Fruit fly (Drosophila melanogaster) whole organism, embryonic: ENCODE results near the gene CG7860.

Experiments
- BEAF-32 ChIP-seq: fragments of 200-800 bp; sonication (Bioruptor generic); optimal IDR thresholded peaks from 3 replicates; lab custom pipeline; 2017; ENCODE audit warnings: missing biosample characterization, missing genetic modification characterization, mild to moderate bottlenecking, moderate library complexity, missing genetic modification reagents
- Bdp1 ChIP-seq: fragments of 200-800 bp; sonication (Bioruptor generic); optimal IDR thresholded peaks from 3 replicates; lab custom pipeline; 2016; ENCODE audit warnings: missing biosample characterization, missing genetic modification characterization
- Bgb ChIP-seq: fragments of 200-800 bp; sonication (Bioruptor generic); IDR thresholded peaks from 2 replicates; pipeline ENCODE4 v1.3.6; 2022; ENCODE audit warnings: missing biosample characterization, missing genetic modification characterization; ENCODE audit not compliant: partially characterized antibody
- CG10431 ChIP-seq: fragments of 200-800 bp; sonication (Bioruptor generic); optimal IDR thresholded peaks from 3 replicates; lab custom pipeline; 2018; ENCODE audit warnings: missing biosample characterization, mild to moderate bottlenecking, missing genetic modification characterization
- CG11456 ChIP-seq: fragments of 200-800 bp; sonication (Bioruptor generic); IDR thresholded peaks from 3 replicates; pipeline ENCODE4 v1.3.6; 2022; ENCODE audit warnings: missing biosample characterization, missing genetic modification characterization
- CG12391 ChIP-seq: fragments of 200-800 bp; sonication (Bioruptor generic); optimal IDR thresholded peaks from 3 replicates; lab custom pipeline; 2018; ENCODE audit warnings: missing biosample characterization, mild to moderate bottlenecking, missing genetic modification characterization, moderate library complexity
- CG13775 ChIP-seq: fragments of 200-800 bp; sonication (Bioruptor generic); optimal IDR thresholded peaks from 3 replicates; lab custom pipeline; 2017; ENCODE audit warnings: missing biosample characterization, mild to moderate bottlenecking, missing genetic modification characterization
- CG14860 ChIP-seq: fragments of 200-800 bp; sonication (Bioruptor generic); IDR thresholded peaks from 3 replicates; pipeline ENCODE4 v1.3.6; 2022; ENCODE audit warnings: missing biosample characterization, missing genetic modification characterization; ENCODE audit not compliant: partially characterized antibody
- CG15011 ChIP-seq: fragments of 200-800 bp; sonication (Bioruptor generic); optimal IDR thresholded peaks from 3 replicates; lab custom pipeline; 2018; ENCODE audit warnings: missing biosample characterization, mild to moderate bottlenecking, missing genetic modification characterization
- CG15479 ChIP-seq: fragments of 200-800 bp; sonication (Bioruptor generic); optimal IDR thresholded peaks from 3 replicates; lab custom pipeline; 2019; ENCODE audit warnings: missing biosample characterization, mild to moderate bottlenecking, missing genetic modification characterization, moderate library complexity
- CG15514 ChIP-seq: fragments of 200-800 bp; sonication (Bioruptor generic); optimal IDR thresholded peaks from 3 replicates; lab custom pipeline; 2017; ENCODE audit warnings: missing biosample characterization, missing genetic modification characterization, mild to moderate bottlenecking, moderate library complexity, missing genetic modification reagents
- CG16813 ChIP-seq: fragments of 200-800 bp; sonication (Bioruptor generic); IDR thresholded peaks from 3 replicates; pipeline ENCODE4 v1.3.6; 2022; ENCODE audit warnings: missing biosample characterization, missing genetic modification characterization; ENCODE audit not compliant: partially characterized antibody
- CG2712 ChIP-seq: fragments of 200-800 bp; optimal IDR thresholded peaks from 3 replicates; lab custom pipeline; 2019; ENCODE audit warnings: missing biosample characterization, mild to moderate bottlenecking, missing genetic modification characterization, moderate library complexity
- CG3065 ChIP-seq: fragments of 200-800 bp; sonication (Bioruptor generic); optimal IDR thresholded peaks from 2 replicates; lab custom pipeline; 2016; ENCODE audit warnings: missing biosample characterization, missing genetic modification characterization
- CG6791 ChIP-seq: fragments of 200-800 bp; sonication (Bioruptor generic); IDR thresholded peaks from 3 replicates; pipeline ENCODE4 v1.3.6; 2022; ENCODE audit warnings: missing biosample characterization, missing genetic modification characterization; ENCODE audit not compliant: partially characterized antibody
- CG7271 ChIP-seq: fragments of 200-800 bp; sonication (Bioruptor generic); optimal IDR thresholded peaks from 2 replicates; lab custom pipeline; 2018; ENCODE audit warnings: missing biosample characterization, mild to moderate bottlenecking, missing genetic modification characterization, moderate library complexity
- D19A ChIP-seq: fragments of 200-800 bp; optimal IDR thresholded peaks from 3 replicates; lab custom pipeline; 2019; ENCODE audit warnings: missing biosample characterization, mild to moderate bottlenecking, missing genetic modification characterization, moderate library complexity
- D19B ChIP-seq: fragments of 200-800 bp; sonication (Bioruptor generic); optimal IDR thresholded peaks from 2 replicates; lab custom pipeline; 2017; ENCODE audit warnings: missing biosample characterization, mild to moderate bottlenecking, missing genetic modification characterization
- Dip3 ChIP-seq: fragments of 200-800 bp; sonication (Bioruptor generic); optimal IDR thresholded peaks from 3 replicates; lab custom pipeline; 2016; ENCODE audit warnings: missing biosample characterization, missing genetic modification characterization
- Dll ChIP-seq: fragments of 200-800 bp; sonication (Bioruptor generic); IDR thresholded peaks from 4 replicates; pipeline ENCODE4 v1.3.6; 2022; ENCODE audit warnings: missing biosample characterization, missing genetic modification characterization; ENCODE audit not compliant: partially characterized antibody
- Dp ChIP-seq: fragments of 200-800 bp; sonication (Bioruptor generic); optimal IDR thresholded peaks from 2 replicates; lab custom pipeline; 2018; ENCODE audit warnings: missing biosample characterization, mild to moderate bottlenecking, missing genetic modification characterization, moderate library complexity
- Gsc ChIP-seq: fragments of 200-800 bp; sonication (Bioruptor generic); IDR thresholded peaks from 2 replicates; pipeline ENCODE4 v1.3.6; 2022; ENCODE audit warnings: missing biosample characterization, missing genetic modification characterization
- HLH3B ChIP-seq: fragments of 200-800 bp; sonication (Bioruptor generic); IDR thresholded peaks from 2 replicates; pipeline ENCODE4 v1.3.6; 2022; ENCODE audit warnings: missing biosample characterization, missing genetic modification characterization
- HmgZ ChIP-seq: fragments of 200-800 bp; sonication (Bioruptor generic); optimal IDR thresholded peaks from 2 replicates; lab custom pipeline; 2018; ENCODE audit warnings: missing biosample characterization, mild to moderate bottlenecking, missing genetic modification characterization
- Jarid2 ChIP-seq: fragments of 200-800 bp; sonication (Bioruptor generic); optimal IDR thresholded peaks from 3 replicates; lab custom pipeline; 2017; ENCODE audit warnings: mild to moderate bottlenecking, missing biosample characterization, missing genetic modification reagents, missing genetic modification characterization
- NC2β ChIP-seq: fragments of 200-800 bp; sonication (Bioruptor generic); optimal IDR thresholded peaks from 2 replicates; lab custom pipeline; 2016; ENCODE audit warnings: missing biosample characterization, missing genetic modification characterization
- NK7.1 ChIP-seq: fragments of 200-800 bp; sonication (Bioruptor generic); optimal IDR thresholded peaks from 3 replicates; lab custom pipeline; 2016; ENCODE audit warnings: missing biosample characterization, missing genetic modification characterization
- Optix ChIP-seq: fragments of 200-800 bp; sonication (Bioruptor generic); IDR thresholded peaks from 3 replicates; pipeline ENCODE4 v1.3.6; 2022; ENCODE audit warnings: missing biosample characterization, missing genetic modification characterization
- Scr ChIP-seq: fragments of 200-800 bp; sonication (Bioruptor generic); IDR thresholded peaks from 2 replicates; pipeline ENCODE4 v1.3.6; 2022; ENCODE audit warnings: missing biosample characterization, missing genetic modification characterization; ENCODE audit not compliant: partially characterized antibody
- Sox100B ChIP-seq: fragments of 200-800 bp; sonication (Bioruptor generic); optimal IDR thresholded peaks from 3 replicates; lab custom pipeline; 2018; ENCODE audit warnings: missing biosample characterization, mild to moderate bottlenecking, missing genetic modification characterization
- Spps ChIP-seq: fragments of 200-800 bp; sonication (Bioruptor generic); optimal IDR thresholded peaks from 2 replicates; lab custom pipeline; 2018; ENCODE audit warnings: missing biosample characterization, mild to moderate bottlenecking, missing genetic modification characterization
- Taf1 ChIP-seq: fragments of 200-800 bp; sonication (Bioruptor generic); IDR thresholded peaks from 2 replicates; pipeline ENCODE4 v1.3.6; 2022; ENCODE audit warnings: missing biosample characterization, missing genetic modification characterization
- Usf ChIP-seq: fragments of 200-800 bp; sonication (Bioruptor generic); optimal IDR thresholded peaks from 2 replicates; lab custom pipeline; 2017; ENCODE audit warnings: missing genotype, missing biosample characterization, missing genetic modification characterization
- az2 ChIP-seq: fragments of 200-800 bp; sonication (Bioruptor generic); optimal IDR thresholded peaks from 3 replicates; lab custom pipeline; 2016; ENCODE audit warnings: missing biosample characterization, missing genetic modification characterization
- chn ChIP-seq: fragments of 200-800 bp; sonication (Bioruptor generic); optimal IDR thresholded peaks from 2 replicates; lab custom pipeline; 2016; ENCODE audit warnings: missing biosample characterization, missing genetic modification characterization
- dati ChIP-seq: fragments of 200-800 bp; sonication (Bioruptor generic); IDR thresholded peaks from 2 replicates; pipeline ENCODE4 v1.3.6; 2022; ENCODE audit warnings: missing biosample characterization, missing genetic modification characterization
- emc ChIP-seq: fragments of 200-800 bp; sonication (Bioruptor generic); optimal IDR thresholded peaks from 2 replicates; lab custom pipeline; 2016; ENCODE audit warnings: missing biosample characterization, missing genetic modification characterization
- ems ChIP-seq: fragments of 200-800 bp; sonication (Bioruptor generic); optimal IDR thresholded peaks from 3 replicates; lab custom pipeline; 2016; ENCODE audit warnings: missing biosample characterization, missing genetic modification characterization
- en ChIP-seq: fragments of 200-800 bp; sonication (Bioruptor generic); optimal IDR thresholded peaks from 2 replicates; lab custom pipeline; 2016; ENCODE audit warnings: missing biosample characterization, missing genetic modification characterization
- grn ChIP-seq: fragments of 200-800 bp; sonication (Bioruptor generic); optimal IDR thresholded peaks from 3 replicates; lab custom pipeline; 2017; ENCODE audit warnings: missing biosample characterization, missing genetic modification characterization
- gt ChIP-seq: fragments of 200-800 bp; sonication (Bioruptor generic); IDR thresholded peaks from 2 replicates; pipeline ENCODE4 v1.3.6; 2022; ENCODE audit warnings: missing biosample characterization, missing genetic modification characterization
- hkb ChIP-seq, 2 experiments: fragments of 200-800 bp in 1 of 2; fragments of >200 bp in 1 of 2; sonication (Bioruptor generic) in 1 of 2; IDR thresholded peaks in 1 of 2; optimal IDR thresholded peaks in 1 of 2; 2 replicates each; pipeline versions ENCODE4 v1.3.6 to Lab custom; 2017 to 2022; ENCODE audit warnings: missing biosample characterization in 1 of 2, missing genetic modification characterization in 1 of 2
- insv ChIP-seq, 2 experiments: fragments of 200-800 bp; sonication (Bioruptor generic); optimal IDR thresholded peaks; 3 replicates each; lab custom pipeline; 2016 to 2018; ENCODE audit warnings: missing biosample characterization in 2 of 2, missing genetic modification characterization in 2 of 2
- jing ChIP-seq: fragments of 200-800 bp; sonication (Bioruptor generic); optimal IDR thresholded peaks from 2 replicates; lab custom pipeline; 2018; ENCODE audit warnings: missing biosample characterization, mild to moderate bottlenecking, missing genetic modification characterization
- ken ChIP-seq: fragments of 200-800 bp; sonication (Bioruptor generic); IDR thresholded peaks from 3 replicates; pipeline ENCODE4 v1.3.6; 2022; ENCODE audit warnings: missing biosample characterization, missing genetic modification characterization
- mirr ChIP-seq: fragments of 200-800 bp; sonication (Bioruptor generic); optimal IDR thresholded peaks from 3 replicates; lab custom pipeline; 2018; ENCODE audit warnings: missing biosample characterization, mild to moderate bottlenecking, missing genetic modification characterization
- peb ChIP-seq: fragments of 200-800 bp; sonication (Bioruptor generic); IDR thresholded peaks from 2 replicates; pipeline ENCODE4 v1.3.6; 2022; ENCODE audit warnings: missing biosample characterization, missing genetic modification characterization
- sim ChIP-seq: fragments of 200-800 bp; sonication (Bioruptor generic); IDR thresholded peaks from 2 replicates; pipeline ENCODE4 v1.3.6; 2022; ENCODE audit warnings: missing biosample characterization, missing genetic modification characterization
- sima ChIP-seq: fragments of 200-800 bp; sonication (Bioruptor generic); optimal IDR thresholded peaks from 2 replicates; lab custom pipeline; 2016; ENCODE audit warnings: missing biosample characterization, missing genetic modification characterization
- sisA ChIP-seq: fragments of 200-800 bp; sonication (Bioruptor generic); IDR thresholded peaks from 2 replicates; pipeline ENCODE4 v1.3.6; 2022; ENCODE audit warnings: missing biosample characterization, missing genetic modification characterization
- so ChIP-seq: fragments of 200-800 bp; sonication (Bioruptor generic); IDR thresholded peaks from 3 replicates; pipeline ENCODE4 v1.3.6; 2022; ENCODE audit warnings: missing biosample characterization, missing genetic modification characterization

The CG7860 gene

dm6 chrX:15574384-15574783 is 5.6 kb downstream of the CG7860 start, which contains the start of gene CG9213 (continued):
- TF ChIP-seq Bgb (GFP tag; lab: Robert Waterston, UW) (peak; percentile 84), CG15011 (no peak), CG15514 (peak; percentile 19), CG6791 (GFP tag; lab: Robert Waterston, UW) (peak; percentile 84), D19A (tag; lab: Kevin White, UChicago) (no peak), Usf (GFP tag; lab: Kevin White, UChicago) (no peak), CG11456 (no peak), Scr (GFP tag; lab: Robert Waterston, UW) (peak; percentile 87), Bdp1 (GFP tag; lab: Kevin White, UChicago) (no peak), Sox100B (GFP tag; lab: Kevin White, UChicago) (no peak), Gsc (GFP tag; lab: Robert Waterston, UW) (no peak), en (GFP tag; lab: Kevin White, UChicago) (no peak), Optix (GFP tag; lab: Robert Waterston, UW) (no peak), Dip3 (GFP tag; lab: Kevin White, UChicago) (no peak), HmgZ (peak; percentile 35), NK7.1 (GFP tag; lab: Kevin White, UChicago) (no peak), chn (GFP tag; lab: Kevin White, UChicago) (no peak), CG14860 (GFP tag; lab: Robert Waterston, UW) (peak; percentile 58; the same call in 2 of the 3 replicates), Dp (GFP tag; lab: Kevin White, UChicago) (peak; percentile 34), CG16813 (peak; percentile 77), Taf1 (GFP tag; lab: Robert Waterston, UW) (no peak), CG10431 (no peak), NC2β (GFP tag; lab: Kevin White, UChicago) (no peak), ken (no peak), peb (no peak), grn (GFP tag; lab: Kevin White, UChicago) (no peak), BEAF-32 (GFP tag; lab: Kevin White, UChicago) (peak; percentile 78), emc (GFP tag; lab: Kevin White, UChicago) (no peak), CG13775 (GFP tag; lab: Kevin White, UChicago) (no peak), D19B (GFP tag; lab: Kevin White, UChicago) (no peak), insv (GFP tag; optimal IDR thresholded peaks at IDR 0.05; lab: Kevin White, UChicago) (no peak), mirr (no peak), HLH3B (GFP tag; lab: Robert Waterston, UW) (no peak), CG12391 (peak; percentile 0), CG7271 (tag; lab: Kevin White, UChicago) (no peak), CG3065 (no peak), Spps (tag; lab: Kevin White, UChicago) (no peak), so (GFP tag; lab: Robert Waterston, UW) (no peak), az2 (no peak), ems (GFP tag; lab: Kevin White, UChicago) (no peak), CG2712 (no peak), Dll (GFP tag; lab: Robert Waterston, UW) (peak; percentile 86), hkb (optimal IDR thresholded peaks at IDR 0.05; lab: Kevin White, UChicago) (no peak), hkb (GFP tag; IDR thresholded peaks at IDR 0.05; lab: Robert Waterston, UW) (no peak), sisA (no peak), CG15479 (GFP tag; lab: Kevin White, UChicago) (no peak), jing (GFP tag; lab: Kevin White, UChicago) (no peak), sima (GFP tag; lab: Kevin White, UChicago) (no peak), gt (GFP tag; lab: Robert Waterston, UW) (no peak), sim (GFP tag; lab: Robert Waterston, UW) (no peak), Jarid2 (GFP tag; lab: Kevin White, UChicago) (no peak), dati (GFP tag; lab: Robert Waterston, UW) (no peak)
